Worm (Caenorhabditis elegans) whole organism, midembryonic: ENCODE measurements around the gene C33C12.11.

Experiments used
- T22C8.4 ChIP-seq: fragments of 200-800 bp; sonication (Bioruptor generic); IDR thresholded peaks from 2 replicates; pipeline ENCODE4 v1.3.6; 2022; ENCODE audit warnings: missing genetic modification characterization, missing compliant biosample characterization
- cog-1 ChIP-seq: sonication (generic microtip); optimal IDR thresholded peaks from 2 replicates; lab custom pipeline; 2016; ENCODE audit warnings: missing genetic modification characterization, missing compliant biosample characterization
- flt-1 ChIP-seq: fragments of 200-800 bp; sonication (Bioruptor generic); IDR thresholded peaks from 2 replicates; pipeline ENCODE4 v1.3.6; 2022; ENCODE audit warnings: missing genetic modification characterization, missing compliant biosample characterization
- klf-2 ChIP-seq: fragments of 200-800 bp; sonication (Bioruptor generic); conservative IDR thresholded peaks from 2 replicates; pipeline ENCODE4 v1.3.6; 2022; ENCODE audit warnings: missing genetic modification reagents, missing genetic modification characterization, missing compliant biosample characterization
- med-1 ChIP-seq: sonication (generic microtip); optimal IDR thresholded peaks from 2 replicates; lab custom pipeline; 2017; ENCODE audit warnings: missing genetic modification characterization, mild to moderate bottlenecking, missing compliant biosample characterization, antibody characterized with exemption, missing genetic modification reagents; ENCODE audit not compliant: insufficient read depth
- ref-1 ChIP-seq: fragments of 200-800 bp; sonication (Bioruptor generic); conservative IDR thresholded peaks from 2 replicates; pipeline ENCODE4 v1.3.6; 2022; ENCODE audit warnings: missing genetic modification reagents, missing genetic modification characterization, missing compliant biosample characterization
- tab-1 ChIP-seq: fragments of 200-800 bp; sonication (Bioruptor generic); IDR thresholded peaks from 2 replicates; pipeline ENCODE4 v1.3.6; 2022; ENCODE audit warnings: missing genetic modification characterization, missing compliant biosample characterization
- ztf-23 ChIP-seq: fragments of 200-800 bp; sonication (Bioruptor generic); IDR thresholded peaks from 2 replicates; pipeline ENCODE4 v1.3.6; 2022; ENCODE audit warnings: missing genetic modification reagents, missing genetic modification characterization, missing compliant biosample characterization

DNA sequence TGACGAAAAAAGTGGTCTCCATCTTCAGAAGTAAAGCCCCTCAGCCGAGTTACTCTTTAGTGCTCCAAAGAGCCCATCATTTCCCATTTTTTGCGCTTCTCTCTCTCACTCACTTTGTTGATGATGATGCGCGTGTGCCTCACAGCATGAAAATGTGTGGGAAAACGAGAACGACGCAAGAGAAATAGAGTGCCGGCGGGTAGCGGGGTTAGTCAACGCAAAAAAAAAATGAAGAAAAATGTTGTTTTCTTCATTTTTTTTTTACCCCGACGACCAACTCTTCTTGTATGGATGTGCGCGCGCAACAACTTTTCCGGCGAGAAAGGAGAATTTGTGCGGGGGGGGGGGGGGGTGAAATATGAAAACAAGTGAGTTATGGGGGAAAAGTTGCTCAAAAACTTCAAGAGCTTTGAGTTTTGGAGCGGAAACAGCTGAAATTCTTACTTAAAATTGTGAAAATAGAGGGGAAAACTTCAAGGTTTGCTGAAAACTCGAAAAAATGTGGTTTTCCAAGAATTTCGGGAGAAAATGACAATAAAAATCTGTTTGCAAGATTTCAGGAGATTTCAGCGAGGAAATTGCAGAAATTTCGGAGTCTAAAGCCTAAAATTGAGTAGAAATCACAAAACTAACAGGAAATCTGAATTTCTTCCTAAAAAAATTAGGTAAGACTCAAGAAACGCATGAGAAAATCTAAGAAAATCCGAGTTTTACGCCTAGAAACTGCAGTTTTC is 34.1 kb upstream of the C33C12.11 start, which contains the start of gene C33C12.1:
- TF ChIP-seq T22C8.4 (GFP tag; lab: Robert Waterston, UW) (no peak), cog-1 (tag; lab: Kevin White, UChicago) (no peak), flt-1 (GFP tag; lab: Robert Waterston, UW) (no peak), tab-1 (no peak), med-1 (GFP tag; lab: Kevin White, UChicago) (no peak), ztf-23 (no peak), ref-1 (GFP tag; lab: Robert Waterston, UW) (no peak), klf-2 (GFP tag; lab: Robert Waterston, UW) (no peak)
